Fruit fly (Drosophila melanogaster) whole organism, prepupa: Measurements from ENCODE around the gene GAPsec.

Source experiments
- CG11762 ChIP-seq: fragments of 200-800 bp; sonication (Bioruptor generic); optimal IDR thresholded peaks from 3 replicates; lab custom pipeline; 2016; ENCODE audit warnings: missing biosample characterization, missing genetic modification characterization; ENCODE audit not compliant: insufficient read depth
- CG11902 ChIP-seq: fragments of 200-800 bp; sonication (Bioruptor generic); optimal IDR thresholded peaks from 3 replicates; lab custom pipeline; 2016; ENCODE audit warnings: missing biosample characterization, missing genetic modification characterization
- CG32006 ChIP-seq: fragments of 200-800 bp; sonication (Bioruptor generic); optimal IDR thresholded peaks from 3 replicates; lab custom pipeline; 2017; ENCODE audit warnings: missing biosample characterization, mild to moderate bottlenecking, missing genetic modification characterization
- CG6276 ChIP-seq: fragments of 200-800 bp; sonication (Bioruptor generic); optimal IDR thresholded peaks from 2 replicates; lab custom pipeline; 2017; ENCODE audit warnings: missing biosample characterization, mild to moderate bottlenecking, missing genetic modification characterization
- Ets96B ChIP-seq: fragments of 200-800 bp; optimal IDR thresholded peaks from 2 replicates; lab custom pipeline; 2019; ENCODE audit warnings: missing biosample characterization, mild to moderate bottlenecking, missing genetic modification characterization, moderate library complexity
- Hr39 ChIP-seq: fragments of 200-800 bp; sonication (Bioruptor generic); optimal IDR thresholded peaks from 2 replicates; lab custom pipeline; 2016; ENCODE audit warnings: missing biosample characterization, missing genetic modification characterization
- Lpt ChIP-seq: fragments of 200-800 bp; sonication (Bioruptor generic); optimal IDR thresholded peaks from 3 replicates; lab custom pipeline; 2016; ENCODE audit warnings: missing biosample characterization, missing genetic modification characterization
- cyc ChIP-seq: fragments of 200-800 bp; sonication (Bioruptor generic); optimal IDR thresholded peaks from 3 replicates; lab custom pipeline; 2016; ENCODE audit warnings: missing biosample characterization, missing genetic modification characterization
- lz ChIP-seq: fragments of 200-800 bp; sonication (Bioruptor generic); optimal IDR thresholded peaks from 3 replicates; lab custom pipeline; 2016; ENCODE audit warnings: missing biosample characterization, missing genetic modification characterization

DNA sequence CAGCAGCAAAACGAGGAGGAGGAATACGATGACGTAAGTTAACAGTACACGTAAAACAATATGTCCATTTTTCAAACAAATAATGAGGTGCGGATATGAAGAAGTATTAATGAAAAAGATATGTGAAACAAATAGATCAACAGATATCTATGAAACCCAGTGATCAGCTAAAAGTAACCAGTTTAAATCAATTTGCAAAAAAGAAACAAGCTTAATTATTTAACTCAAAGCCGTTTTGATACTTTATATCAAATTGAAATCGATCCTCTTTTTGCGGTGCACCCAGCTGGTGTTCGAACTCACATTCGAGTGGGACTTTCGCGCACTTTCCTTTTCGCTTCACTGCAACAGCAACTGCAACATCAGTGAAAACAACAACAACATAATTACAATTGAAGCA, 17.3 kb upstream of the GAPsec start:
- TF ChIP-seq Lpt: no peak
- TF ChIP-seq CG32006 (GFP tag; lab: Kevin White, UChicago): peak; percentile 64
- no peak for TF ChIP-seq CG6276
- TF ChIP-seq CG11762 (GFP tag; lab: Kevin White, UChicago): no peak
- no peak for TF ChIP-seq cyc
- no peak for TF ChIP-seq CG11902 (GFP tag; lab: Kevin White, UChicago)
- no peak for TF ChIP-seq Ets96B (tag; lab: Kevin White, UChicago)
- no peak for TF ChIP-seq Hr39 (GFP tag; lab: Kevin White, UChicago)
- TF ChIP-seq lz: peak; percentile 35
